Worm (Caenorhabditis elegans): Measurements from ENCODE around the gene btb-17.

DNA sequence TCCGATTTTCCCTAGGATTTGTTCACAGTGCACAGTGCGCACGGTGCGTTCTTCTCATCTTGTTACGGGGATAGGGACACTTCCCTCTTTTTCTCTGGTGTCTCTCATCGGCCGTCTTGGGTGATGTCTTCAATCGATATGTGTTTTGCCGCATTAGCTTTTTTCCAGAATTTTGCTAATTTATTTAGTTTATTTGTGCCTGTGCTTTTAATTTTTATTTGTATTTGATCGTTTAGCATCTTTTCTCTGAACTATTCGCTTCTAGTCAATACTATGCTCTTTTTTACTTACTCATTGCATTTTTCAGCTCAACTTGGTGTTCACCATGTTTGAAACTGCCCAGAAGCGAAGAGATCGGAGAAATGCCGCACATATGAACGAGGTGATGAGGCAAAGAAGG is 45.0 kb downstream of the btb-17 start, which contains the start of gene F14D2.5:
- TF ChIP-seq klf-2 (GFP tag; conservative IDR thresholded peaks at IDR 0.05) = no peak
- no peak for TF ChIP-seq ztf-23 (GFP tag; IDR thresholded peaks at IDR 0.05)

Data from whole organism, midembryonic.